Worm (Caenorhabditis elegans): ENCODE results near the gene npr-8.
A peak's percentile ranks its signal among the peaks of the same experiment; 100 is the strongest.

npr-8 gene

DNA sequence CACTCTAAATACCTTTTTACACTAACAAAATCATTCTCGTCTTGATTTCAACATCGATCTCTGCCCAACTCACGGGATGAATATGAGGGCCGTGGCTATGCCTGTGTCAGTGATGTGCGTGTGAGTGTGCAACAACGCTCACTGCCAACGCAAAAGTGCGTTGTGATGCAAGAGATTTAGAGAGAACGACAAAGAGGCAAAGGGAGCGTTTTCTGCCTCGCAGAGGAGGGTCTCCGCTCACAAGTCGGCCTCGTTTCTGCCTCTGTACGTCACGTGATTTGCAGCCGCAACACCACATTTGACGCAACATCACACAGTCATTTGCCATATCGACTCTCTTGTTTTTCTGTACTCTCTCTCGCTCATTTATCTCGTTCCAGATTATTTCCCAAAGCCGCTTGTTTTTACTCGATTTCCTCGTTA is 42.8 kb upstream of the npr-8 start, which contains the start of gene epg-7 (continued):
- TF ChIP-seq tlf-1 (GFP tag; optimal IDR thresholded peaks at IDR 0.05) (peak; percentile 62), ztf-18 (tag; optimal IDR thresholded peaks at IDR 0.05) (peak; percentile 57), ztf-26 (tag; optimal IDR thresholded peaks at IDR 0.05) (peak; percentile 90), lsy-27 (tag; optimal IDR thresholded peaks at IDR 0.05; ENCODE audit: borderline replicate concordance, insufficient read depth) (no peak), aptf-3 (GFP tag; IDR thresholded peaks at IDR 0.05) (no peak), hmg-20 (GFP tag; IDR thresholded peaks at IDR 0.05) (peak; percentile 64), unc-62 (GFP tag; optimal IDR thresholded peaks at IDR 0.05) (no peak), attf-3 (GFP tag; conservative IDR thresholded peaks at IDR 0.05) (no peak), cebp-1 (GFP tag; IDR thresholded peaks at IDR 0.05) (peak; percentile 86), cebp-1 (tag; optimal IDR thresholded peaks at IDR 0.05) (peak; percentile 96), egrh-3 (GFP tag; IDR thresholded peaks at IDR 0.05) (peak; percentile 47; the same call in 1 of the 2 replicates), die-1 (tag; optimal IDR thresholded peaks at IDR 0.05) (peak; percentile 35), Y67H2A.10 (GFP tag; conservative IDR thresholded peaks at IDR 0.05) (no peak), aptf-2 (GFP tag; conservative IDR thresholded peaks at IDR 0.05) (no peak; the same call in 1 of the 2 replicates), B0019.2 (GFP tag; conservative IDR thresholded peaks at IDR 0.05) (no peak), sdz-38 (tag; optimal IDR thresholded peaks at IDR 0.05) (no peak), ztf-28 (GFP tag; IDR thresholded peaks at IDR 0.05) (no peak), rpc-1 (optimal IDR thresholded peaks at IDR 0.05) (no peak), rpc-1 (tag; optimal IDR thresholded peaks at IDR 0.05) (no peak), F10E7.11 (tag; optimal IDR thresholded peaks at IDR 0.05) (no peak), ceh-91 (GFP tag; IDR thresholded peaks at IDR 0.05) (no peak), F55B11.4 (tag; optimal IDR thresholded peaks at IDR 0.05; ENCODE audit: borderline replicate concordance, insufficient read depth) (no peak), hsf-1 (GFP tag; IDR thresholded peaks at IDR 0.05) (no peak), him-1 (tag; optimal IDR thresholded peaks at IDR 0.05) (no peak), unc-130 (GFP tag; optimal IDR thresholded peaks at IDR 0.05) (no peak), let-607 (tag; optimal IDR thresholded peaks at IDR 0.05) (peak; percentile 50 to 79), attf-6 (GFP tag; IDR thresholded peaks at IDR 0.05) (no peak), ama-1 (optimal IDR thresholded peaks at IDR 0.05) (no peak), ama-1 (GFP tag; optimal IDR thresholded peaks at IDR 0.05) (no peak), zfh-2 (GFP tag; conservative IDR thresholded peaks at IDR 0.05) (peak; percentile 98), B0336.3 (GFP tag; IDR thresholded peaks at IDR 0.05) (peak; percentile 88), ceh-100 (GFP tag; IDR thresholded peaks at IDR 0.05) (no peak), ztf-25 (GFP tag; IDR thresholded peaks at IDR 0.05) (0 out of 2 replicates have a peak, but pooled peaks have one; percentile 26), F22D6.2 (tag; optimal IDR thresholded peaks at IDR 0.05) (peak; percentile 60), nfya-2 (GFP tag; IDR thresholded peaks at IDR 0.05) (no peak), ztf-3 (GFP tag; optimal IDR thresholded peaks at IDR 0.05) (peak; percentile 45), egl-44 (GFP tag; IDR thresholded peaks at IDR 0.05) (peak; percentile 83; the same call in 1 of the 2 replicates), lin-40 (tag; optimal IDR thresholded peaks at IDR 0.05) (peak; percentile 96), xnd-1 (tag; optimal IDR thresholded peaks at IDR 0.05) (no peak), F49E8.2 (tag; optimal IDR thresholded peaks at IDR 0.05; ENCODE audit: insufficient read depth) (no peak), tbp1 (GFP tag; optimal IDR thresholded peaks at IDR 0.05) (peak; percentile 66), zim-3 (tag; optimal IDR thresholded peaks at IDR 0.05) (no peak), dpff-1 (tag; optimal IDR thresholded peaks at IDR 0.05) (no peak), nhr-179 (tag; optimal IDR thresholded peaks at IDR 0.05) (no peak), ztf-22 (GFP tag; optimal IDR thresholded peaks at IDR 0.05) (peak; percentile 78), ceh-27 (GFP tag; optimal IDR thresholded peaks at IDR 0.05) (peak; percentile 92), lin-54 (GFP tag; optimal IDR thresholded peaks at IDR 0.05) (peak; percentile 64), bed-1 (GFP tag; IDR thresholded peaks at IDR 0.05) (no peak), snpc-4 (GFP tag; optimal IDR thresholded peaks at IDR 0.05) (peak; percentile 33), snpc-4 (tag; optimal IDR thresholded peaks at IDR 0.05) (peak; percentile 50 to 72 (median 62))
